Worm (Caenorhabditis elegans) whole organism, late embryonic: ENCODE results near the gene EGAP2.2.

Experiments
- C38D4.7 ChIP-seq: fragments of 200-800 bp; sonication (Bioruptor generic); optimal IDR thresholded peaks from 2 replicates; lab custom pipeline; 2018; ENCODE audit warnings: mild to moderate bottlenecking, missing genetic modification characterization, moderate library complexity, missing compliant biosample characterization
- T23F11.4 ChIP-seq: fragments of 200-800 bp; sonication (Bioruptor generic); optimal IDR thresholded peaks from 2 replicates; lab custom pipeline; 2018; ENCODE audit warnings: mild to moderate bottlenecking, missing genetic modification characterization, missing compliant biosample characterization
- Y22D7AL.16 ChIP-seq: sonication (generic microtip); optimal IDR thresholded peaks from 2 replicates; lab custom pipeline; 2016; ENCODE audit warnings: missing genetic modification characterization, missing compliant biosample characterization
- ahr-1 ChIP-seq: sonication (generic microtip); optimal IDR thresholded peaks from 2 replicates; lab custom pipeline; 2016; ENCODE audit warnings: missing genetic modification characterization, missing compliant biosample characterization
- ama-1 ChIP-seq: fragments of 150-350 bp; optimal IDR thresholded peaks from 2 replicates; lab custom pipeline; 2014
- ceh-14 ChIP-seq: sonication (generic microtip); optimal IDR thresholded peaks from 2 replicates; lab custom pipeline; 2016; ENCODE audit warnings: missing genotype, missing genetic modification characterization, missing compliant biosample characterization
- ceh-2 ChIP-seq: sonication (generic microtip); optimal IDR thresholded peaks from 2 replicates; lab custom pipeline; 2016; ENCODE audit warnings: missing genotype, missing genetic modification characterization, missing compliant biosample characterization
- ceh-31 ChIP-seq: sonication (generic microtip); optimal IDR thresholded peaks from 2 replicates; lab custom pipeline; 2016; ENCODE audit warnings: missing genetic modification characterization, missing compliant biosample characterization
- ceh-48 ChIP-seq: sonication (generic microtip); optimal IDR thresholded peaks from 2 replicates; lab custom pipeline; 2016; ENCODE audit warnings: missing genetic modification characterization, inconsistent platforms, missing compliant biosample characterization
- dve-1 ChIP-seq: sonication (generic microtip); optimal IDR thresholded peaks from 2 replicates; lab custom pipeline; 2017; ENCODE audit warnings: antibody characterized with exemption, mild to moderate bottlenecking, missing genetic modification characterization, missing compliant biosample characterization
- elt-2 ChIP-seq: sonication (generic microtip); optimal IDR thresholded peaks from 2 replicates; lab custom pipeline; 2016; ENCODE audit warnings: missing genetic modification reagents, missing genetic modification characterization, missing compliant biosample characterization
- elt-4 ChIP-seq: sonication (generic microtip); optimal IDR thresholded peaks from 2 replicates; lab custom pipeline; 2016; ENCODE audit warnings: missing genetic modification characterization, missing compliant biosample characterization
- hlh-30 ChIP-seq: sonication (generic microtip); optimal IDR thresholded peaks from 2 replicates; lab custom pipeline; 2017; ENCODE audit warnings: antibody characterized with exemption, missing genetic modification characterization, missing compliant biosample characterization; ENCODE audit not compliant: insufficient read depth
- hlh-8 ChIP-seq: sonication (generic microtip); optimal IDR thresholded peaks from 2 replicates; lab custom pipeline; 2016; ENCODE audit warnings: missing genotype, missing genetic modification characterization, missing compliant biosample characterization
- pag-3 ChIP-seq: sonication (generic microtip); optimal IDR thresholded peaks from 2 replicates; lab custom pipeline; 2016; ENCODE audit warnings: missing compliant biosample characterization, missing genetic modification characterization, borderline replicate concordance
- pros-1 ChIP-seq: fragments of 150-350 bp; optimal IDR thresholded peaks from 2 replicates; lab custom pipeline; 2014; ENCODE audit warnings: missing biosample characterization, missing genetic modification reagents, missing genetic modification characterization
- sox-4 ChIP-seq: sonication (generic microtip); optimal IDR thresholded peaks from 2 replicates; lab custom pipeline; 2017; ENCODE audit warnings: mild to moderate bottlenecking, missing genetic modification characterization, inconsistent platforms, missing compliant biosample characterization
- tbx-2 ChIP-seq: sonication (generic microtip); optimal IDR thresholded peaks from 2 replicates; lab custom pipeline; 2016; ENCODE audit warnings: missing genetic modification characterization, missing compliant biosample characterization
- ttx-3 ChIP-seq: sonication (generic microtip); optimal IDR thresholded peaks from 2 replicates; lab custom pipeline; 2016; ENCODE audit warnings: missing genetic modification reagents, missing genetic modification characterization, missing compliant biosample characterization
- unc-42 ChIP-seq: sonication (generic microtip); optimal IDR thresholded peaks from 2 replicates; lab custom pipeline; 2016; ENCODE audit warnings: missing genotype, missing genetic modification characterization, missing compliant biosample characterization
- unc-55 ChIP-seq: sonication (generic microtip); optimal IDR thresholded peaks from 2 replicates; lab custom pipeline; 2017; ENCODE audit warnings: missing biosample characterization, missing genetic modification reagents, missing genetic modification characterization

Gene EGAP2.2

DNA sequence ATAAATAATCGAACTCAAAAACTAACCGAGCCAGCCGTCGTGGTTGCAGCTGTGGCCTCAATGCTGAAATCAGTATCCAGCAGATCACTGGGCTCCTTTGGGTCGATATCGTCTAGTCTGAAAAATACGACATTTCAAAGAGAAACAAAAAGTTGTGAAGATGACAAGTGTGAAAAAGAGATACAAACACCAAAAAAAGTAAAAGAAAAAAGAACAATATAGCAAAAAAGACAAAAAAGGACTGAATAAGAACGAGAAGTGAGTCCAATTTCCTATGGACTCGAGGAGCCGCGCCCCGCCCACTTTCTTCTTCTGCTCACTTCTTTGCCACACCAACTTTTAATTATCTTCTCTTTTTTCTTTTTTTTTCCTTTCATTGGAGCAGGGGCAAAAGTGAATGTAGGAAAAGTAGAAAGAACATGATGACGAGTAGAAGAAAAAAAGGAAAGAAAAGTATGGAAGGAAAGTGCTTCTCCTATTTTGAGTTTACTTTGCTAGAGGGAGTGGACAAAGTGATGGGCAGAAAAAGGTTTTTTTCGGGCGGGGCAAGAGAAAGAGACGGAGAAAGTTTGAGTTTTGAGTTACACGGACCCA, 42.1 kb downstream of the EGAP2.2 start, which contains the start of gene drn-1:
TSS of gene drn-1 (minus strand) at position 117 of the 594 bp plus-strand sequence.
- no peak for TF ChIP-seq ceh-14
- no peak for TF ChIP-seq ttx-3 (tag; lab: Kevin White, UChicago)
- peak; percentile 9 for TF ChIP-seq unc-42

DNA sequence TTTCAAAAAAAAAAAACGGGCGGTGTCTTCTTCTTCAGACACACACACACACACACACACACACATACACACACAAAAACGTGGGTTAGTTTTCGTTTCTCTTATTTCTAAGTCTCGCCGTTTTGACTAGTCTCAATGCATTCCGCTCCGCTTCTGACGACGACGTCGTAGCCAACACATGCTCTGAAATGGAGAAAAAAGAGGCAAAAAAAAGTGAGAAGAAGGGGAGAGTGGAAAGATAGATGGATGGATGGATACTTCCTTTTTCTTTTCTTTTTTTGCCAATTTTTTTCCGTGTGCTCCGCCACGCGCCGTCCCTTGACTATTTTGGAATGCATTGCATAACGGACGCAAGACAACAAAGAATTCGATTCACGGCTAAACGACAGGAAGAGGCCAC, 47.0 kb downstream of the EGAP2.2 start:
- TF ChIP-seq ceh-31 (tag; lab: Kevin White, UChicago) (peak; percentile 4), pros-1 (no peak)

DNA sequence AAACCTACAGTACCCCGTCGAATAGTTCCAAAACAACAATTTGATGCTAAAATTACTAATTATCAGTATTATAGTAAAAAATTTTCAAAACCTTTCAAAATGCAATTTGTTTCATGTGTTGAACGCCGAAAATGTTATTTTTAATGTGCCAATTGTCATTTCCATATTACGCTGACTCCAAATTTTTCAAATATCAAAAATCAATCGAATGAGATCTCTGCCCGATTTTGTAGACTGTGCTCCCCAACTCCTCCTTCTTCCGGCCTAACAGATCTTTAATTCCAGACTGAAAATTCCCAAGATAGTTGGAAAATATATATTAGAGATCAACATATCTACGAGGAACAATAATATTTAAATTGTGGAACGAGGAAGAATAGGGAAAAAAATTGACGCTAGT, 48.1 kb downstream of the EGAP2.2 start:
- no peak for TF ChIP-seq T23F11.4 (GFP tag; lab: Kevin White, UChicago)
- no peak for TF ChIP-seq tbx-2 (tag; lab: Kevin White, UChicago)
- TF ChIP-seq ceh-31 (tag; lab: Kevin White, UChicago): no peak
- TF ChIP-seq elt-2 (tag; lab: Kevin White, UChicago): no peak
- no peak for TF ChIP-seq pag-3 (tag; lab: Kevin White, UChicago)
- TF ChIP-seq unc-55 (GFP tag; lab: Kevin White, UChicago): no peak
- no peak for TF ChIP-seq ceh-48 (tag; lab: Kevin White, UChicago)
- TF ChIP-seq Y22D7AL.16 (tag; lab: Kevin White, UChicago): no peak
- TF ChIP-seq dve-1 (tag; lab: Kevin White, UChicago): no peak
- no peak for TF ChIP-seq ahr-1 (tag; lab: Kevin White, UChicago)
- TF ChIP-seq C38D4.7: no peak
- TF ChIP-seq ceh-2 (tag; lab: Kevin White, UChicago): no peak
- TF ChIP-seq ama-1 (lab: Kevin White, UChicago): no peak
- no peak for TF ChIP-seq hlh-8
- TF ChIP-seq hlh-30 (tag; lab: Kevin White, UChicago): no peak
- no peak for TF ChIP-seq elt-4 (tag; lab: Kevin White, UChicago)
- no peak for TF ChIP-seq sox-4
- TF ChIP-seq, all 69 proteins: peak for 0
